Fruit fly (Drosophila melanogaster): ENCODE measurements around the gene Syx13.

DNA sequence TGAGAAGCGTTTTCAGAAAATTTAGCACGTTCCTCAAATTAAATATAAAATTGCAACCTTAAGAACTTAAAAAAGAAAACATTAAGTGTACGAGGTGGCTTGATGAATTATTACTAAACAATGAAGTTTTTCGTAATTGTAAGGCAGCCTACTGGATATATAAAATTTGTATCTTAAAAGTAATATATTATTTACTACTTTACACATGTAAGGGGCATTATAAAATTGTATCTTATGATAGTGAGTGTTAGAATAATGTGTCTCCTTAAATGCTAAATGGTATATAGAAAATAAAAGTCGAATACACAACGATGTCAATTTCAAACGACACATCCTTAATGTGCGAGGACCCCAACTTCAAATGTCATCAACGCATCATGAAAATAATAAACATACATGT is 45.6 kb downstream of the Syx13 start, which contains the start of gene CG11251:
- TF ChIP-seq CG8478 (optimal IDR thresholded peaks at IDR 0.05) (no peak), psq (optimal IDR thresholded peaks at IDR 0.05) (no peak)
